Fruit fly (Drosophila melanogaster) whole organism, pupa: ENCODE measurements around the gene zfh1.

ENCODE experiments used
- CG10348 ChIP-seq: fragments of 200-800 bp; sonication (Bioruptor generic); IDR thresholded peaks from 2 replicates; pipeline ENCODE4 v1.3.6; 2022; ENCODE audit warnings: missing biosample characterization, missing genetic modification characterization
- CG12605 ChIP-seq: fragments of 200-800 bp; sonication (Bioruptor generic); IDR thresholded peaks from 2 replicates; pipeline ENCODE4 v1.3.6; 2022; ENCODE audit warnings: missing biosample characterization, missing genetic modification characterization
- CG13204 ChIP-seq: fragments of 200-800 bp; sonication (Bioruptor generic); optimal IDR thresholded peaks from 2 replicates; lab custom pipeline; 2018; ENCODE audit warnings: missing biosample characterization, mild to moderate bottlenecking, missing genetic modification characterization, moderate library complexity
- CG14655 ChIP-seq: fragments of 200-800 bp; sonication (Bioruptor generic); optimal IDR thresholded peaks from 3 replicates; lab custom pipeline; 2017; ENCODE audit warnings: mild to moderate bottlenecking, missing biosample characterization, missing genetic modification reagents, missing genetic modification characterization
- CG15710 ChIP-seq: fragments of 200-800 bp; sonication (Bioruptor generic); optimal IDR thresholded peaks from 2 replicates; lab custom pipeline; 2018; ENCODE audit warnings: missing biosample characterization, mild to moderate bottlenecking, missing genetic modification characterization, moderate library complexity
- CG17806 ChIP-seq: fragments of 200-800 bp; sonication (Bioruptor generic); optimal IDR thresholded peaks from 2 replicates; lab custom pipeline; 2018; ENCODE audit warnings: missing biosample characterization, mild to moderate bottlenecking, missing genetic modification characterization, moderate library complexity
- CG32121 ChIP-seq: fragments of 200-800 bp; sonication (Bioruptor generic); IDR thresholded peaks from 2 replicates; pipeline ENCODE4 v1.3.6; 2022; ENCODE audit warnings: missing biosample characterization, missing genetic modification characterization
- CG34367 ChIP-seq: fragments of 200-800 bp; sonication (Bioruptor generic); optimal IDR thresholded peaks from 2 replicates; lab custom pipeline; 2018; ENCODE audit warnings: missing biosample characterization, mild to moderate bottlenecking, missing genetic modification characterization
- CG4496 ChIP-seq: fragments of 200-800 bp; sonication (Bioruptor generic); IDR thresholded peaks from 3 replicates; pipeline ENCODE4 v1.3.6; 2022; ENCODE audit warnings: missing biosample characterization, missing genetic modification characterization
- CG8159 ChIP-seq: fragments of 200-800 bp; sonication (Bioruptor generic); optimal IDR thresholded peaks from 3 replicates; lab custom pipeline; 2018; ENCODE audit warnings: missing biosample characterization, mild to moderate bottlenecking, missing genetic modification characterization, moderate library complexity
- CG8301 ChIP-seq: fragments of 200-800 bp; sonication (Bioruptor generic); optimal IDR thresholded peaks from 2 replicates; lab custom pipeline; 2018; ENCODE audit warnings: missing biosample characterization, mild to moderate bottlenecking, missing genetic modification characterization
- CG9948 ChIP-seq: fragments of 200-800 bp; sonication (Bioruptor generic); optimal IDR thresholded peaks from 2 replicates; lab custom pipeline; 2018; ENCODE audit warnings: missing biosample characterization, mild to moderate bottlenecking, missing genetic modification characterization, moderate library complexity
- D1 ChIP-seq: fragments of 200-800 bp; sonication (Bioruptor generic); optimal IDR thresholded peaks from 2 replicates; lab custom pipeline; 2018; ENCODE audit warnings: missing biosample characterization, mild to moderate bottlenecking, missing genetic modification characterization, moderate library complexity
- EcR ChIP-seq: fragments of 200-800 bp; sonication (Bioruptor generic); optimal IDR thresholded peaks from 3 replicates; lab custom pipeline; 2019; ENCODE audit warnings: missing biosample characterization, missing genetic modification characterization, mild to moderate bottlenecking, moderate library complexity, missing genetic modification reagents
- Ets98B ChIP-seq: fragments of 200-800 bp; sonication (Bioruptor generic); IDR thresholded peaks from 2 replicates; pipeline ENCODE4 v1.3.6; 2022; ENCODE audit warnings: missing biosample characterization, missing genetic modification characterization
- Pif1A ChIP-seq: fragments of 200-800 bp; sonication (Bioruptor generic); optimal IDR thresholded peaks from 3 replicates; lab custom pipeline; 2016; ENCODE audit warnings: missing biosample characterization, missing genetic modification characterization
- Pif1B ChIP-seq: fragments of 200-800 bp; sonication (Bioruptor generic); optimal IDR thresholded peaks from 3 replicates; lab custom pipeline; 2016; ENCODE audit warnings: missing biosample characterization, missing genetic modification characterization
- Snoo ChIP-seq: fragments of 200-800 bp; sonication (Bioruptor generic); optimal IDR thresholded peaks from 3 replicates; lab custom pipeline; 2017; ENCODE audit warnings: missing biosample characterization, mild to moderate bottlenecking, missing genetic modification characterization, inconsistent platforms
- fd96Ca ChIP-seq: fragments of 200-800 bp; sonication (Bioruptor generic); IDR thresholded peaks from 3 replicates; pipeline ENCODE4 v1.3.6; 2022; ENCODE audit warnings: missing biosample characterization, missing genetic modification characterization
- gl ChIP-seq: fragments of 200-800 bp; sonication (Bioruptor generic); optimal IDR thresholded peaks from 2 replicates; lab custom pipeline; 2018; ENCODE audit warnings: missing biosample characterization, mild to moderate bottlenecking, missing genetic modification characterization
- rn ChIP-seq: fragments of 200-800 bp; sonication (Bioruptor generic); IDR thresholded peaks from 2 replicates; pipeline ENCODE4 v1.3.6; 2022; ENCODE audit warnings: missing biosample characterization, missing genetic modification characterization

The zfh1 gene

dm6 chr3R:30812401-30813207 lies 46.9 kb downstream of the zfh1 start:
- TF ChIP-seq CG14655 (GFP tag; lab: Kevin White, UChicago) (peak; percentile 25), EcR (GFP tag; lab: Kevin White, UChicago) (no peak), CG8301 (tag; lab: Kevin White, UChicago) (peak; percentile 12), CG32121 (GFP tag; lab: Robert Waterston, UW) (no peak), CG13204 (GFP tag; lab: Kevin White, UChicago) (no peak), CG9948 (tag; lab: Kevin White, UChicago) (peak; percentile 5), CG10348 (GFP tag; lab: Robert Waterston, UW) (no peak), CG12605 (GFP tag; lab: Robert Waterston, UW) (no peak), CG34367 (tag; lab: Kevin White, UChicago) (no peak), Ets98B (GFP tag; lab: Robert Waterston, UW) (peak; percentile 29; the same call in 1 of the 2 replicates), Pif1B (no peak), CG8159 (tag; lab: Kevin White, UChicago) (no peak), Snoo (tag; lab: Kevin White, UChicago) (peak; percentile 16), CG4496 (no peak), CG15710 (no peak), gl (tag; lab: Kevin White, UChicago) (no peak), rn (GFP tag; lab: Robert Waterston, UW) (no peak), D1 (tag; lab: Kevin White, UChicago) (no peak), CG17806 (tag; lab: Kevin White, UChicago) (no peak), Pif1A (GFP tag; lab: Kevin White, UChicago) (peak; percentile 13), fd96Ca (no peak)

DNA sequence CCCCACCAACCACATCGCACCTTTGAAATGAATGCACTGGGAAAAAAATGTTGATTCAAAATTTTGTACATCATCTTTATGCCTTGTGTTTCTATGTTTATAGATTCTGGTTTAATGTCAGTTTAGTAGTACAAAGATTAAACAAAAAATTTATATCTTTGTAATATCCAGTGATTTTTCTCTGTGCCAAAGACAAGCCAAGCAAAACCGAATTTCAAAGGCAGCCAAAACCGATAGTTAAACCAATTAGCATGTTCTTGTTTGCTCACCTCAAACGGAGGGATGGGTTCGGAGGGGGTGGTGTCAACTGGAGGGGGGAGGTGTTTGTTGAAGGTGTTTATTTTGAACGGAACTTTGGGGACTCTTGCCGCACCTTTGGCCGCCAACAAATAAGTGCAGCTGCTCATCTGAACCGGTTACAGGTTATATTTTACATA lies 48.2 kb downstream of the zfh1 start:
- TF ChIP-seq gl (tag; lab: Kevin White, UChicago) = peak; percentile 30
- TF ChIP-seq CG9948 (tag; lab: Kevin White, UChicago) = peak; percentile 56
- peak; percentile 87 for TF ChIP-seq Ets98B (GFP tag; lab: Robert Waterston, UW)
- TF ChIP-seq CG8301 (tag; lab: Kevin White, UChicago) = peak; percentile 76
- TF ChIP-seq CG10348 (GFP tag; lab: Robert Waterston, UW) = no peak
- TF ChIP-seq CG4496 = peak; percentile 87
- TF ChIP-seq Pif1B = peak; percentile 80
- no peak for TF ChIP-seq CG13204 (GFP tag; lab: Kevin White, UChicago)
- TF ChIP-seq CG34367 (tag; lab: Kevin White, UChicago) = peak; percentile 52
- TF ChIP-seq rn (GFP tag; lab: Robert Waterston, UW) = peak; percentile 52; the same call in 1 of the 2 replicates
- TF ChIP-seq CG8159 (tag; lab: Kevin White, UChicago) = peak; percentile 76
- TF ChIP-seq CG32121 (GFP tag; lab: Robert Waterston, UW) = peak; percentile 87
- TF ChIP-seq EcR (GFP tag; lab: Kevin White, UChicago) = no peak
- TF ChIP-seq fd96Ca = peak; percentile 57; the same call in 1 of the 3 replicates
- peak; percentile 74 for TF ChIP-seq CG12605 (GFP tag; lab: Robert Waterston, UW)
- TF ChIP-seq CG17806 (tag; lab: Kevin White, UChicago) = peak; percentile 73
- TF ChIP-seq D1 (tag; lab: Kevin White, UChicago) = no peak
- peak; percentile 84 for TF ChIP-seq Snoo (tag; lab: Kevin White, UChicago)
- TF ChIP-seq CG14655 (GFP tag; lab: Kevin White, UChicago) = peak; percentile 70
- peak; percentile 59 for TF ChIP-seq CG15710
- peak; percentile 85 for TF ChIP-seq Pif1A (GFP tag; lab: Kevin White, UChicago)

DNA sequence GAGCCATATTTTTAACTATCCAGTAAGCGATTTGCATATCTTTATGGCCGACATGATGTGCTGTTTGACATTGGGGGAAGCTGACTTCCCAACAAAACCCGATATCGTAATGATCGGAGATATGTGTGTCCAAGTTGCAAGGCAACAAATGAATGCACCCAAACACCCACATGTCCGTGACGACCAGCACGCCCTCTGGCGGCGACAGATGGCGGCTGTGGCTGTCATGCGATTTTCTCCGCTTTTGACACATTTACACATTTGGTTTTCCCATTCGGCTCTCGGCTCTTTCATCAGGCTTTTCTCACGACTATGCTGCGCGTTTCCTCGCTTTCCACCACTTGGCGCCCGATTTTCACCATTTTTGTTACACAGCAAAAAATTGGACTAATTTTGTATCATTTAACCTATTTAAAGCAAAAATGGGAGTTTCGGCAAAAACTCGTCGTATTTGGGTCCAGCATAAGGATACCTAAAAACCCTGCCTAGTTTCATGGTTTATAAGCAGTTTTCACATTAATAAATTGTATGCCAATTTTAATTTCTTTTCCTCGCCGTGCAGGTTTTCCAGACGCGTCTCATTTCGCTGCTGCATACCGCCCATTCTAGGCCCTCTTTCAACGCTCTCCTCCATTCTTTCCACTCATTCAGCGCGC lies 49.0 kb downstream of the zfh1 start:
- TF ChIP-seq fd96Ca (peak; percentile 91), CG34367 (tag; lab: Kevin White, UChicago) (peak; percentile 45), CG17806 (tag; lab: Kevin White, UChicago) (peak; percentile 38), gl (tag; lab: Kevin White, UChicago) (no peak), Pif1B (peak; percentile 56), CG13204 (GFP tag; lab: Kevin White, UChicago) (no peak), CG9948 (tag; lab: Kevin White, UChicago) (peak; percentile 40), CG15710 (peak; percentile 46), rn (GFP tag; lab: Robert Waterston, UW) (0 out of 2 replicates have a peak, but pooled peaks have one; percentile 24), CG32121 (GFP tag; lab: Robert Waterston, UW) (peak; percentile 75), Pif1A (GFP tag; lab: Kevin White, UChicago) (peak; percentile 72), Ets98B (GFP tag; lab: Robert Waterston, UW) (peak; percentile 51; the same call in 1 of the 2 replicates), CG14655 (GFP tag; lab: Kevin White, UChicago) (peak; percentile 79), Snoo (tag; lab: Kevin White, UChicago) (no peak), EcR (GFP tag; lab: Kevin White, UChicago) (no peak), D1 (tag; lab: Kevin White, UChicago) (no peak), CG12605 (GFP tag; lab: Robert Waterston, UW) (peak; percentile 68), CG8159 (tag; lab: Kevin White, UChicago) (peak; percentile 59), CG4496 (peak; percentile 89), CG10348 (GFP tag; lab: Robert Waterston, UW) (no peak), CG8301 (tag; lab: Kevin White, UChicago) (peak; percentile 79)

DNA sequence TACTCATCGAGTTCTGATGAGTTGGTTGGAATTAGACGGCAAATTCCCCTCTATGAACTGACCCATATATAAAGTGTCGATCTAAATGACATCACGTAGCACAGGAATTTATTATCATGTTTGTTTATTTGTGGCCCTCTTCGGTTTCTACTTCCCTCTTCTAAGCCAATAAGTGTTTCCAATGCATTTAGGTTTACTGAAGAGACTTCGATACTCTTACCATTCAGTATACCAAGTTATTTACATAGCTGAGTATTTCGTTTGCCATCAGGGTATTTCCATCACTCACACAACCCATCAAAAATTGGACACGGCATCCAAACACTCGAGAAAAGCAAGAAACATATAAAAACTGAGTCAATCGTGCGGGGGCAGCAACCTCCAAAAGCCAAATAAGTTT lies 50.5 kb downstream of the zfh1 start:
- TF ChIP-seq Pif1B = no peak
- no peak for TF ChIP-seq CG15710
- TF ChIP-seq gl (tag; lab: Kevin White, UChicago) = no peak
- TF ChIP-seq EcR (GFP tag; lab: Kevin White, UChicago) = no peak
- TF ChIP-seq CG4496 = 0 out of 3 replicates have a peak, but pooled peaks have one; percentile 13
- no peak for TF ChIP-seq rn (GFP tag; lab: Robert Waterston, UW)
- no peak for TF ChIP-seq CG13204 (GFP tag; lab: Kevin White, UChicago)
